Fruit fly (Drosophila melanogaster): ENCODE data around the gene Klp31E.

The Klp31E gene

dm6 chr2L:10381890-10382450 lies 31.8 kb upstream of the Klp31E start, which contains the start of gene CG5096 (continued):
- peak; percentile 74 for TF ChIP-seq CG17612 (GFP tag; IDR thresholded peaks at IDR 0.05)
- peak; percentile 47 for TF ChIP-seq slp2 (GFP tag; optimal IDR thresholded peaks at IDR 0.05)
- TF ChIP-seq crc (GFP tag; optimal IDR thresholded peaks at IDR 0.05): peak; percentile 79
- peak; percentile 94 for TF ChIP-seq CG17359 (tag; optimal IDR thresholded peaks at IDR 0.05)
- peak; percentile 84 for TF ChIP-seq nau (GFP tag; optimal IDR thresholded peaks at IDR 0.05)
- TF ChIP-seq CG11695 (GFP tag; IDR thresholded peaks at IDR 0.05): peak; percentile 93
- TF ChIP-seq Bgb (GFP tag; IDR thresholded peaks at IDR 0.05; ENCODE audit: partially characterized antibody): no peak
- peak; percentile 58 to 93 for TF ChIP-seq Hr51 (GFP tag; optimal IDR thresholded peaks at IDR 0.05)
- no peak for TF ChIP-seq Abd-B (GFP tag; optimal IDR thresholded peaks at IDR 0.05)
- peak; percentile 82; the same call in 1 of the 2 replicates for TF ChIP-seq CG3847 (GFP tag; IDR thresholded peaks at IDR 0.05)
- no peak for TF ChIP-seq kni (GFP tag; optimal IDR thresholded peaks at IDR 0.05)
- peak; percentile 32 for TF ChIP-seq CG3065 (GFP tag; optimal IDR thresholded peaks at IDR 0.05)
- peak; percentile 71 for TF ChIP-seq klu (GFP tag; IDR thresholded peaks at IDR 0.05)
- peak; percentile 2 for TF ChIP-seq CG4282 (GFP tag; optimal IDR thresholded peaks at IDR 0.05)
- peak; percentile 72; the same call in 1 of the 2 replicates for TF ChIP-seq CG31224 (GFP tag; IDR thresholded peaks at IDR 0.05)
- TF ChIP-seq grau (tag; optimal IDR thresholded peaks at IDR 0.05): peak; percentile 93
- peak in 1 of 3 experiments; percentile 58 for TF ChIP-seq lola (GFP tag; optimal IDR thresholded peaks at IDR 0.05)
- no peak for TF ChIP-seq tll (GFP tag; optimal IDR thresholded peaks at IDR 0.05)
- no peak for TF ChIP-seq zen2 (GFP tag; IDR thresholded peaks at IDR 0.05; ENCODE audit: partially characterized antibody)
- TF ChIP-seq knrl (GFP tag; IDR thresholded peaks at IDR 0.05; ENCODE audit: partially characterized antibody): no peak
- TF ChIP-seq CG13296 (GFP tag; optimal IDR thresholded peaks at IDR 0.05): peak; percentile 94
- no peak for TF ChIP-seq CG14860 (GFP tag; IDR thresholded peaks at IDR 0.05; ENCODE audit: partially characterized antibody)
- TF ChIP-seq Myb (GFP tag; optimal IDR thresholded peaks at IDR 0.05): peak; percentile 68
- no peak for TF ChIP-seq chinmo (GFP tag; IDR thresholded peaks at IDR 0.05; ENCODE audit: partially characterized antibody)
- peak; percentile 83 for TF ChIP-seq Sox100B (GFP tag; optimal IDR thresholded peaks at IDR 0.05)
- TF ChIP-seq Doc2 (GFP tag; IDR thresholded peaks at IDR 0.05): no peak
- peak; percentile 70 for TF ChIP-seq Atf-2 (GFP tag; optimal IDR thresholded peaks at IDR 0.05)
- TF ChIP-seq Lhr (GFP tag; optimal IDR thresholded peaks at IDR 0.05): no peak
- peak; percentile 74 for TF ChIP-seq CG4424 (GFP tag; optimal IDR thresholded peaks at IDR 0.05)
- peak; percentile 77; the same call in 2 of the 3 replicates for TF ChIP-seq ase (GFP tag; IDR thresholded peaks at IDR 0.05)
- TF ChIP-seq dati (GFP tag; IDR thresholded peaks at IDR 0.05): peak; percentile 63; the same call in 1 of the 2 replicates
- peak; percentile 61 for TF ChIP-seq sqz (GFP tag; optimal IDR thresholded peaks at IDR 0.05)
- TF ChIP-seq CG32532 (GFP tag; IDR thresholded peaks at IDR 0.05): peak; percentile 89
- TF ChIP-seq Stat92E (GFP tag; optimal IDR thresholded peaks at IDR 0.05): no peak
- TF ChIP-seq CG13894 (tag; optimal IDR thresholded peaks at IDR 0.05): peak; percentile 96
- peak; percentile 40 for TF ChIP-seq bigmax (GFP tag; optimal IDR thresholded peaks at IDR 0.05)
- no peak for TF ChIP-seq prd (optimal IDR thresholded peaks at IDR 0.05)
- peak; percentile 87 for TF ChIP-seq prd (GFP tag; IDR thresholded peaks at IDR 0.05)
- peak; percentile 92 for TF ChIP-seq cwo (GFP tag; optimal IDR thresholded peaks at IDR 0.05)
- TF ChIP-seq mirr (GFP tag; optimal IDR thresholded peaks at IDR 0.05): peak; percentile 91
- TF ChIP-seq CG7556 (GFP tag; optimal IDR thresholded peaks at IDR 0.05): peak; percentile 81
- peak; percentile 97 for TF ChIP-seq Med (GFP tag)
- peak; percentile 89 for TF ChIP-seq seq (GFP tag; IDR thresholded peaks at IDR 0.05)
- TF ChIP-seq CG9609 (GFP tag; optimal IDR thresholded peaks at IDR 0.05): peak; percentile 53
- TF ChIP-seq dimm (GFP tag; IDR thresholded peaks at IDR 0.05): no peak; the same call in 1 of the 2 replicates
- peak; percentile 60 for TF ChIP-seq CG6254 (GFP tag; optimal IDR thresholded peaks at IDR 0.05)
- peak; percentile 81 for TF ChIP-seq D19B (GFP tag; optimal IDR thresholded peaks at IDR 0.05)
- no peak for TF ChIP-seq h (optimal IDR thresholded peaks at IDR 0.05)
- TF ChIP-seq caup (GFP tag; optimal IDR thresholded peaks at IDR 0.05; ENCODE audit: severe bottlenecking): peak; percentile 93

Data from whole organism, embryonic.